Fruit fly (Drosophila melanogaster) whole organism, embryonic: ENCODE data around the gene CG31125.
A peak's percentile ranks its signal among the peaks of the same experiment; 100 is the strongest.

ENCODE experiments used
- BtbVII ChIP-seq: fragments of 200-800 bp; sonication (Bioruptor generic); optimal IDR thresholded peaks from 3 replicates; lab custom pipeline; 2017; ENCODE audit warnings: missing biosample characterization, mild to moderate bottlenecking, missing genetic modification characterization
- CG10267 ChIP-seq: fragments of 200-800 bp; sonication (Bioruptor generic); optimal IDR thresholded peaks from 2 replicates; lab custom pipeline; 2018; ENCODE audit warnings: missing biosample characterization, mild to moderate bottlenecking, missing genetic modification characterization, moderate library complexity
- CG10321 ChIP-seq: fragments of 200-800 bp; sonication (Bioruptor generic); IDR thresholded peaks from 2 replicates; pipeline ENCODE4 v1.3.6; 2022; ENCODE audit warnings: missing biosample characterization, missing genetic modification characterization
- CG10543 ChIP-seq: fragments of 200-800 bp; sonication (Bioruptor generic); optimal IDR thresholded peaks from 3 replicates; lab custom pipeline; 2017; ENCODE audit warnings: missing biosample characterization, mild to moderate bottlenecking, missing genetic modification characterization, moderate library complexity
- CG10979 ChIP-seq: fragments of 200-800 bp; sonication (Bioruptor generic); optimal IDR thresholded peaks from 2 replicates; lab custom pipeline; 2018; ENCODE audit warnings: missing biosample characterization, mild to moderate bottlenecking, missing genetic modification characterization, moderate library complexity
- CG11247 ChIP-seq: fragments of 200-800 bp; sonication (Bioruptor generic); IDR thresholded peaks from 2 replicates; pipeline ENCODE4 v1.3.6; 2022; ENCODE audit warnings: missing biosample characterization, missing genetic modification characterization
- CG12155 ChIP-seq: fragments of 200-800 bp; sonication (Bioruptor generic); optimal IDR thresholded peaks from 3 replicates; lab custom pipeline; 2016; ENCODE audit warnings: missing biosample characterization, missing genetic modification characterization
- CG1233 ChIP-seq: fragments of 200-800 bp; sonication (Bioruptor generic); optimal IDR thresholded peaks from 4 replicates; lab custom pipeline; 2018; ENCODE audit warnings: missing biosample characterization, mild to moderate bottlenecking, missing genetic modification characterization
- CG12659 ChIP-seq: fragments of 200-800 bp; sonication (Bioruptor generic); optimal IDR thresholded peaks from 3 replicates; lab custom pipeline; 2017; ENCODE audit warnings: mild to moderate bottlenecking, missing biosample characterization, missing genetic modification reagents, missing genetic modification characterization
- CG13424 ChIP-seq: fragments of 200-800 bp; sonication (Bioruptor generic); optimal IDR thresholded peaks from 2 replicates; lab custom pipeline; 2019; ENCODE audit warnings: missing biosample characterization, mild to moderate bottlenecking, missing genetic modification characterization, moderate library complexity
- CG14441 ChIP-seq: fragments of 200-800 bp; sonication (Bioruptor generic); IDR thresholded peaks from 2 replicates; pipeline ENCODE4 v1.3.6; 2022; ENCODE audit warnings: missing biosample characterization, missing genetic modification characterization
- CG14860 ChIP-seq: fragments of 200-800 bp; sonication (Bioruptor generic); IDR thresholded peaks from 3 replicates; pipeline ENCODE4 v1.3.6; 2022; ENCODE audit warnings: missing biosample characterization, missing genetic modification characterization; ENCODE audit not compliant: partially characterized antibody
- CG15269 ChIP-seq: fragments of 200-800 bp; sonication (Bioruptor generic); optimal IDR thresholded peaks from 2 replicates; lab custom pipeline; 2018; ENCODE audit warnings: missing biosample characterization, mild to moderate bottlenecking, missing genetic modification characterization, moderate library complexity
- CG1529 ChIP-seq: fragments of 200-800 bp; sonication (Bioruptor generic); optimal IDR thresholded peaks from 3 replicates; lab custom pipeline; 2018; ENCODE audit warnings: missing biosample characterization, missing genetic modification characterization
- CG16813 ChIP-seq: fragments of 200-800 bp; sonication (Bioruptor generic); IDR thresholded peaks from 3 replicates; pipeline ENCODE4 v1.3.6; 2022; ENCODE audit warnings: missing biosample characterization, missing genetic modification characterization; ENCODE audit not compliant: partially characterized antibody
- CG2712 ChIP-seq: fragments of 200-800 bp; optimal IDR thresholded peaks from 3 replicates; lab custom pipeline; 2019; ENCODE audit warnings: missing biosample characterization, mild to moderate bottlenecking, missing genetic modification characterization, moderate library complexity
- CG30403 ChIP-seq: fragments of 200-800 bp; sonication (Bioruptor generic); optimal IDR thresholded peaks from 3 replicates; lab custom pipeline; 2016; ENCODE audit warnings: missing biosample characterization, missing genetic modification characterization
- CG31365 ChIP-seq: fragments of 200-800 bp; sonication (Bioruptor generic); optimal IDR thresholded peaks from 2 replicates; lab custom pipeline; 2018; ENCODE audit warnings: missing biosample characterization, mild to moderate bottlenecking, missing genetic modification characterization
- CG32772 ChIP-seq: fragments of 200-800 bp; sonication (Bioruptor generic); IDR thresholded peaks from 2 replicates; pipeline ENCODE4 v1.3.6; 2022; ENCODE audit warnings: missing biosample characterization, missing genetic modification characterization
- CG42726 ChIP-seq: fragments of 200-800 bp; sonication (Bioruptor generic); IDR thresholded peaks from 2 replicates; pipeline ENCODE4 v1.3.6; 2022; ENCODE audit warnings: missing biosample characterization, missing genetic modification characterization; ENCODE audit not compliant: partially characterized antibody
- CG43689 ChIP-seq: fragments of 200-800 bp; sonication (Bioruptor generic); IDR thresholded peaks from 2 replicates; pipeline ENCODE4 v1.3.6; 2022; ENCODE audit warnings: missing biosample characterization, missing genetic modification characterization
- CG7372 ChIP-seq: fragments of 200-800 bp; sonication (Bioruptor generic); IDR thresholded peaks from 2 replicates; pipeline ENCODE4 v1.3.6; 2022; ENCODE audit warnings: missing biosample characterization, missing genetic modification characterization
- CG7928 ChIP-seq: fragments of 200-800 bp; sonication (Bioruptor generic); optimal IDR thresholded peaks from 2 replicates; lab custom pipeline; 2017; ENCODE audit warnings: missing biosample characterization, mild to moderate bottlenecking, missing genetic modification characterization
- CG8290 ChIP-seq, 3 experiments: fragments of 200-800 bp; sonication (Bioruptor generic); optimal IDR thresholded peaks; 2 replicates each; lab custom pipeline; 2016 to 2019; ENCODE audit warnings: missing biosample characterization in 3 of 3, missing genetic modification characterization in 3 of 3, mild to moderate bottlenecking in 2 of 3, moderate library complexity in 1 of 3
- CG9609 ChIP-seq: fragments of 200-800 bp; sonication (Bioruptor generic); optimal IDR thresholded peaks from 3 replicates; lab custom pipeline; 2016; ENCODE audit warnings: missing biosample characterization, missing genetic modification characterization
- CHES-1-like ChIP-seq: fragments of 200-800 bp; sonication (Bioruptor generic); optimal IDR thresholded peaks from 2 replicates; lab custom pipeline; 2016; ENCODE audit warnings: missing biosample characterization, missing genetic modification characterization
- Doc2 ChIP-seq: fragments of 200-800 bp; sonication (Bioruptor generic); IDR thresholded peaks from 2 replicates; pipeline ENCODE4 v1.3.6; 2022; ENCODE audit warnings: missing biosample characterization, missing genetic modification characterization
- Jarid2 ChIP-seq: fragments of 200-800 bp; sonication (Bioruptor generic); optimal IDR thresholded peaks from 3 replicates; lab custom pipeline; 2017; ENCODE audit warnings: mild to moderate bottlenecking, missing biosample characterization, missing genetic modification reagents, missing genetic modification characterization
- Kr ChIP-seq: fragments of 200-800 bp; sonication (Bioruptor generic); optimal IDR thresholded peaks from 2 replicates; lab custom pipeline; 2017; ENCODE audit warnings: missing biosample characterization, mild to moderate bottlenecking, missing genetic modification characterization
- Oaz ChIP-seq: fragments of 200-800 bp; sonication (Bioruptor generic); IDR thresholded peaks from 2 replicates; pipeline ENCODE4 v1.3.6; 2022; ENCODE audit warnings: missing biosample characterization, missing genetic modification characterization
- Opbp ChIP-seq: fragments of 200-800 bp; sonication (Bioruptor generic); IDR thresholded peaks from 3 replicates; pipeline ENCODE4 v1.3.6; 2022; ENCODE audit warnings: missing biosample characterization, missing genetic modification characterization; ENCODE audit not compliant: partially characterized antibody
- PHDP ChIP-seq: fragments of 200-800 bp; sonication (Bioruptor generic); optimal IDR thresholded peaks from 3 replicates; lab custom pipeline; 2018; ENCODE audit warnings: missing biosample characterization, mild to moderate bottlenecking, missing genetic modification characterization, moderate library complexity
- Xrp1 ChIP-seq: fragments of 200-800 bp; sonication (Bioruptor generic); IDR thresholded peaks from 2 replicates; pipeline ENCODE4 v1.3.6; 2022; ENCODE audit warnings: missing biosample characterization, missing genetic modification characterization
- ap ChIP-seq: fragments of 200-800 bp; sonication (Bioruptor generic); IDR thresholded peaks from 2 replicates; pipeline ENCODE4 v1.3.6; 2022; ENCODE audit warnings: missing biosample characterization, missing genetic modification characterization
- croc ChIP-seq: fragments of 200-800 bp; sonication (Bioruptor generic); conservative IDR thresholded peaks from 3 replicates; pipeline ENCODE4 v1.3.6; 2022; ENCODE audit warnings: missing biosample characterization, missing genetic modification characterization
- hb ChIP-seq: fragments of 200-800 bp; sonication (Bioruptor generic); IDR thresholded peaks from 3 replicates; pipeline ENCODE4 v1.3.6; 2022; ENCODE audit warnings: missing biosample characterization, missing genetic modification characterization; ENCODE audit not compliant: partially characterized antibody
- kah ChIP-seq: fragments of 200-800 bp; sonication (Bioruptor generic); optimal IDR thresholded peaks from 2 replicates; lab custom pipeline; 2018; ENCODE audit warnings: missing biosample characterization, mild to moderate bottlenecking, missing genetic modification characterization
- kay ChIP-seq: fragments of 200-800 bp; sonication (Bioruptor generic); optimal IDR thresholded peaks from 2 replicates; lab custom pipeline; 2016; ENCODE audit warnings: missing biosample characterization, missing genetic modification characterization
- ken ChIP-seq: fragments of 200-800 bp; sonication (Bioruptor generic); IDR thresholded peaks from 3 replicates; pipeline ENCODE4 v1.3.6; 2022; ENCODE audit warnings: missing biosample characterization, missing genetic modification characterization
- pan ChIP-seq, 4 experiments: fragments of >200 bp in 3 of 4; fragments of 200-800 bp in 1 of 4; sonication (Bioruptor generic) in 1 of 4; optimal IDR thresholded peaks in 3 of 4; IDR thresholded peaks in 1 of 4; 2 replicates each; pipeline versions ENCODE4 v1.3.6 to Lab custom; 2017 to 2022; ENCODE audit warnings: missing biosample characterization in 2 of 4, missing genetic modification characterization in 2 of 4, mixed read lengths in 1 of 4
- peb ChIP-seq: fragments of 200-800 bp; sonication (Bioruptor generic); IDR thresholded peaks from 2 replicates; pipeline ENCODE4 v1.3.6; 2022; ENCODE audit warnings: missing biosample characterization, missing genetic modification characterization
- ro ChIP-seq: fragments of 200-800 bp; sonication (Bioruptor generic); IDR thresholded peaks from 2 replicates; pipeline ENCODE4 v1.3.6; 2022; ENCODE audit warnings: missing biosample characterization, missing genetic modification characterization
- run ChIP-seq: fragments of 200-800 bp; sonication (Bioruptor generic); optimal IDR thresholded peaks from 3 replicates; lab custom pipeline; 2018; ENCODE audit warnings: missing biosample characterization, mild to moderate bottlenecking, missing genetic modification characterization
- sna ChIP-seq: fragments of 200-800 bp; sonication (Bioruptor generic); IDR thresholded peaks from 2 replicates; pipeline ENCODE4 v1.3.6; 2022; ENCODE audit warnings: missing biosample characterization, missing genetic modification characterization; ENCODE audit not compliant: partially characterized antibody
- stwl ChIP-seq: fragments of 200-800 bp; sonication (Bioruptor generic); optimal IDR thresholded peaks from 3 replicates; lab custom pipeline; 2018; ENCODE audit warnings: missing biosample characterization, mild to moderate bottlenecking, missing genetic modification characterization, moderate library complexity
- tgo ChIP-seq: fragments of 200-800 bp; sonication (Bioruptor generic); IDR thresholded peaks from 3 replicates; pipeline ENCODE4 v1.3.6; 2022; ENCODE audit warnings: missing biosample characterization, missing genetic modification characterization
- vnd ChIP-seq: fragments of 200-800 bp; sonication (Bioruptor generic); IDR thresholded peaks from 3 replicates; pipeline ENCODE4 v1.3.6; 2022; ENCODE audit warnings: missing biosample characterization, missing genetic modification characterization; ENCODE audit not compliant: partially characterized antibody

The CG31125 gene

DNA sequence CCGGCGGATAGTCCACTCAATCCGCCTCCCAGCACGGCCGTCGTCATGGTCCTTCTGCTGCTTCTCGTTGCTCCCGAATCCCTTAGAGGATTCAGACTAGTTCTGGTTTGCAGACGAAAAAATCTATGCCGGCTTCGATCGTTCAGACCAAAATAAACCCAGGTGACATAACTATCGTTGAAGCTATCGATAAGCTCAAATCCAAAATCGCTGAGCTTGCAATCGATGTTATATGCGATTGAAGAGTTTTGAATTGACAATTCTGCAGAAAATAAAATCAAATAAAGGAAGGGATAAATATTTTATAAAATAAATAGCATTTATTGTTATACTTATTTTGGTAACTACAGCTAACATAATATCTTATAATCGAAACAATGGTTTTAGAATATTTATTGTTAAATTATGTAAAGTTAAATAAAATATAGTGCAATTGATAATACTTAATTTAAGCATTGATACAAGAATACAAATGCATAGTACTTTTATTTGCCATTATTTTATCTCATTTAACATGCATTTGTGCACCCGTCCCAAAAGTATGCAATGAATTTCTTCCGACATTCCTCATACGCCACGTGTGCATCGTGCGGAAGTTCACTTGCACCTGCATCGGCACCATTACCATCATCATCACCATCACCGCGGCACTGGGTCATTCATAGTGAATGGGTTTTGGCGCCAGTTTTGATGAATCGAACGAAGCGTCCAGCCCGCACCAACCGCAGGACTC lies 7.2 kb upstream of the CG31125 start, which contains the start of gene Ppox (continued):
- TF ChIP-seq CG10321 (GFP tag; lab: Robert Waterston, UW): no peak
- no peak for TF ChIP-seq CG13424
- TF ChIP-seq CG10543 (GFP tag; lab: Kevin White, UChicago): no peak
- TF ChIP-seq Oaz (GFP tag; lab: Robert Waterston, UW): no peak
- TF ChIP-seq CG32772 (GFP tag; lab: Robert Waterston, UW): no peak
- peak; percentile 83 for TF ChIP-seq CG14860 (GFP tag; lab: Robert Waterston, UW)
- peak; percentile 97 for TF ChIP-seq sna
- TF ChIP-seq ken (GFP tag; lab: Robert Waterston, UW): no peak
- no peak for TF ChIP-seq ap
- TF ChIP-seq stwl (tag; lab: Kevin White, UChicago): no peak
- TF ChIP-seq CG1233 (GFP tag; lab: Kevin White, UChicago): no peak
- TF ChIP-seq ro (GFP tag; lab: Robert Waterston, UW): no peak
- TF ChIP-seq pan (optimal IDR thresholded peaks at IDR 0.05; lab: Kevin White, UChicago): no peak
- TF ChIP-seq pan (GFP tag; optimal IDR thresholded peaks at IDR 0.05 in 1 of 2, IDR thresholded peaks at IDR 0.05 in 1 of 2): no peak
- peak; percentile 17 for TF ChIP-seq kah (GFP tag; lab: Kevin White, UChicago)
- TF ChIP-seq CG12155: no peak
- TF ChIP-seq CG2712 (tag; lab: Kevin White, UChicago): no peak
- TF ChIP-seq CG42726: peak; percentile 93
- TF ChIP-seq hb (GFP tag; lab: Robert Waterston, UW): peak; percentile 85
- no peak for TF ChIP-seq CG43689 (GFP tag; lab: Robert Waterston, UW)
- TF ChIP-seq PHDP: no peak
- no peak for TF ChIP-seq Doc2 (GFP tag; lab: Robert Waterston, UW)
- TF ChIP-seq Opbp (GFP tag; lab: Robert Waterston, UW): peak; percentile 89

DNA sequence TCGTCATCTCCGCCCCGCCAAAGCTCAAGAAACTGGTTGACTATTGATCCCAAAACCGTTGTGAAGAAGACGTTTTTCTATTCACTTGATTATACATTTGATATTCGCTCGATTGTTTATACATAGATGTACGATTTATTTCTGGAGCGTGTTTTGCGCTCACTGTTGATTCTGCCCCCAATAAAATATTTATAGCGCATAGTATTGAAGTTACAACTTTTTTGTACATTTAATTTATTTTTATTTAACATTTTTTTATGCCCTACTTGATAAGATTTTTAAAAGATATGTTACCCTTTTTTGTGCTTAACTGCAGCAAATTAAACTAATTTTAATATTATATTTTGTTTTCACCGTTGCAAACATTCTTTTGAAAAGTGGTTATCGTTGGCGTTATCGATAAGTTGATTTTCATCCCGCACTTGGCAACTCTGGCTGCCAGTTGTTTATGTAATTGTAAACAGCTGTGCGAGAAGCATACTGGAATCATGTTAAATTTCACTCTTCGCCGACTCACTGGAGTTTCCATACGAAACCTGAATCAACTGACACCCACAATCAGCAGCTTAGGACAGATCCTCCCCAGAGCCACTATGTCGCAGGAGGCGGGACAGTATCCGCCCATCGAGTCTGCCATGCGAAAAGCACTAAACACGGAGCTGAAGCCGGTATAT lies 4.7 kb upstream of the CG31125 start, which contains the start of gene CG31126:
Gene CG31126, plus strand, starts transcription at position 449 of the 674 bp plus-strand sequence.
- TF ChIP-seq Jarid2 (GFP tag; lab: Kevin White, UChicago): no peak
- TF ChIP-seq Kr (GFP tag; lab: Kevin White, UChicago): no peak
- no peak for TF ChIP-seq CG31365 (tag; lab: Kevin White, UChicago)
- no peak for TF ChIP-seq CG11247 (GFP tag; lab: Robert Waterston, UW)
- TF ChIP-seq sna: peak; percentile 63; the same call in 1 of the 2 replicates
- TF ChIP-seq CG9609 (GFP tag; lab: Kevin White, UChicago): no peak
- 0 out of 3 replicates have a peak, but pooled peaks have one; percentile 23 for TF ChIP-seq vnd (GFP tag; lab: Robert Waterston, UW)
- TF ChIP-seq CG1529 (GFP tag; lab: Kevin White, UChicago): no peak
- no peak for TF ChIP-seq CG15269 (tag; lab: Kevin White, UChicago)
- no peak for TF ChIP-seq CG30403 (GFP tag; lab: Kevin White, UChicago)
- no peak for TF ChIP-seq CG7928 (GFP tag; lab: Kevin White, UChicago)
- TF ChIP-seq CG7372: no peak
- TF ChIP-seq tgo: no peak
- no peak for TF ChIP-seq CG10979
- no peak for TF ChIP-seq Xrp1 (GFP tag; lab: Robert Waterston, UW)
- peak; percentile 59; the same call in 2 of the 3 replicates for TF ChIP-seq CG16813 (GFP tag; lab: Robert Waterston, UW)
- TF ChIP-seq CG10267 (tag; lab: Kevin White, UChicago): peak; percentile 37
- TF ChIP-seq kay: no peak
- TF ChIP-seq CG8290 (GFP tag; optimal IDR thresholded peaks at IDR 0.05; lab: Kevin White, UChicago): no peak
- TF ChIP-seq CG8290 (tag; optimal IDR thresholded peaks at IDR 0.05; lab: Kevin White, UChicago): no peak
- TF ChIP-seq run (tag; lab: Kevin White, UChicago): no peak
- TF ChIP-seq BtbVII: no peak
- TF ChIP-seq CHES-1-like: no peak
- TF ChIP-seq CG14441: no peak
- no peak for TF ChIP-seq croc (GFP tag; lab: Robert Waterston, UW)
- no peak for TF ChIP-seq peb
- peak; percentile 25 for TF ChIP-seq CG12659 (GFP tag; lab: Kevin White, UChicago)
